Fruit fly (Drosophila melanogaster) whole organism, embryonic: ENCODE measurements around the gene mRpL4.
A peak's percentile ranks its signal among the peaks of the same experiment; 100 is the strongest.

ENCODE experiments used
- Ada2b ChIP-seq: fragments of 200-800 bp; sonication (Bioruptor generic); IDR thresholded peaks from 2 replicates; pipeline ENCODE4 v1.3.6; 2022; ENCODE audit warnings: missing biosample characterization, missing genetic modification characterization
- Bdp1 ChIP-seq: fragments of 200-800 bp; sonication (Bioruptor generic); optimal IDR thresholded peaks from 3 replicates; lab custom pipeline; 2016; ENCODE audit warnings: missing biosample characterization, missing genetic modification characterization
- Bgb ChIP-seq: fragments of 200-800 bp; sonication (Bioruptor generic); IDR thresholded peaks from 2 replicates; pipeline ENCODE4 v1.3.6; 2022; ENCODE audit warnings: missing biosample characterization, missing genetic modification characterization; ENCODE audit not compliant: partially characterized antibody
- BtbVII ChIP-seq: fragments of 200-800 bp; sonication (Bioruptor generic); optimal IDR thresholded peaks from 3 replicates; lab custom pipeline; 2017; ENCODE audit warnings: missing biosample characterization, mild to moderate bottlenecking, missing genetic modification characterization
- CG10267 ChIP-seq: fragments of 200-800 bp; sonication (Bioruptor generic); optimal IDR thresholded peaks from 2 replicates; lab custom pipeline; 2018; ENCODE audit warnings: missing biosample characterization, mild to moderate bottlenecking, missing genetic modification characterization, moderate library complexity
- CG10321 ChIP-seq: fragments of 200-800 bp; sonication (Bioruptor generic); IDR thresholded peaks from 2 replicates; pipeline ENCODE4 v1.3.6; 2022; ENCODE audit warnings: missing biosample characterization, missing genetic modification characterization
- CG10462 ChIP-seq: fragments of 200-800 bp; sonication (Bioruptor generic); optimal IDR thresholded peaks from 2 replicates; lab custom pipeline; 2016; ENCODE audit warnings: missing biosample characterization, missing genetic modification characterization
- CG10979 ChIP-seq: fragments of 200-800 bp; sonication (Bioruptor generic); optimal IDR thresholded peaks from 2 replicates; lab custom pipeline; 2018; ENCODE audit warnings: missing biosample characterization, mild to moderate bottlenecking, missing genetic modification characterization, moderate library complexity
- CG11085 ChIP-seq: fragments of 200-800 bp; sonication (Bioruptor generic); IDR thresholded peaks from 2 replicates; pipeline ENCODE4 v1.3.6; 2022; ENCODE audit warnings: missing biosample characterization, missing genetic modification characterization
- CG11560 ChIP-seq: fragments of 200-800 bp; sonication (Bioruptor generic); IDR thresholded peaks from 3 replicates; pipeline ENCODE4 v1.3.6; 2022; ENCODE audit warnings: missing biosample characterization, missing genetic modification characterization
- CG14050 ChIP-seq: fragments of 200-800 bp; sonication (Bioruptor generic); IDR thresholded peaks from 3 replicates; pipeline ENCODE4 v1.3.6; 2022; ENCODE audit warnings: missing biosample characterization, missing genetic modification characterization
- CG14710 ChIP-seq: fragments of 200-800 bp; sonication (Bioruptor generic); optimal IDR thresholded peaks from 3 replicates; lab custom pipeline; 2019; ENCODE audit warnings: missing biosample characterization, mild to moderate bottlenecking, missing genetic modification characterization, moderate library complexity
- CG16813 ChIP-seq: fragments of 200-800 bp; sonication (Bioruptor generic); IDR thresholded peaks from 3 replicates; pipeline ENCODE4 v1.3.6; 2022; ENCODE audit warnings: missing biosample characterization, missing genetic modification characterization; ENCODE audit not compliant: partially characterized antibody
- CG17359 ChIP-seq: fragments of 200-800 bp; sonication (Bioruptor generic); optimal IDR thresholded peaks from 3 replicates; lab custom pipeline; 2018; ENCODE audit warnings: missing biosample characterization, mild to moderate bottlenecking, missing genetic modification characterization, moderate library complexity
- CG1792 ChIP-seq: fragments of 200-800 bp; sonication (Bioruptor generic); optimal IDR thresholded peaks from 2 replicates; lab custom pipeline; 2016; ENCODE audit warnings: missing biosample characterization, missing genetic modification characterization
- CG18011 ChIP-seq: fragments of 200-800 bp; sonication (Bioruptor generic); optimal IDR thresholded peaks from 2 replicates; lab custom pipeline; 2017; ENCODE audit warnings: missing biosample characterization, missing genetic modification characterization, mild to moderate bottlenecking, moderate library complexity, missing genotype
- CG18476 ChIP-seq: fragments of 200-800 bp; sonication (Bioruptor generic); optimal IDR thresholded peaks from 2 replicates; lab custom pipeline; 2016; ENCODE audit warnings: missing biosample characterization, mild to moderate bottlenecking, missing genetic modification characterization
- CG32767 ChIP-seq: fragments of 200-800 bp; sonication (Bioruptor generic); IDR thresholded peaks from 2 replicates; pipeline ENCODE4 v1.3.6; 2022; ENCODE audit warnings: missing biosample characterization, missing genetic modification characterization
- CG4820 ChIP-seq: fragments of 200-800 bp; sonication (Bioruptor generic); optimal IDR thresholded peaks from 3 replicates; lab custom pipeline; 2016; ENCODE audit warnings: missing biosample characterization, missing genetic modification characterization
- CG6654 ChIP-seq: fragments of 200-800 bp; sonication (Bioruptor generic); optimal IDR thresholded peaks from 2 replicates; lab custom pipeline; 2017; ENCODE audit warnings: missing biosample characterization, mild to moderate bottlenecking, missing genetic modification characterization
- Eip74EF ChIP-seq, 2 experiments: fragments of 200-800 bp in 1 of 2; fragments of >200 bp in 1 of 2; sonication (Bioruptor generic) in 1 of 2; optimal IDR thresholded peaks; 2 replicates each; lab custom pipeline; 2017 to 2019; ENCODE audit warnings: missing biosample characterization in 2 of 2, missing genetic modification characterization in 2 of 2, mild to moderate bottlenecking in 1 of 2, moderate library complexity in 1 of 2
- HmgZ ChIP-seq: fragments of 200-800 bp; sonication (Bioruptor generic); optimal IDR thresholded peaks from 2 replicates; lab custom pipeline; 2018; ENCODE audit warnings: missing biosample characterization, mild to moderate bottlenecking, missing genetic modification characterization
- Hr3 ChIP-seq: fragments of 200-800 bp; sonication (Bioruptor generic); optimal IDR thresholded peaks from 3 replicates; lab custom pipeline; 2016; ENCODE audit warnings: missing biosample characterization, missing genetic modification characterization
- Kr ChIP-seq: fragments of 200-800 bp; sonication (Bioruptor generic); optimal IDR thresholded peaks from 2 replicates; lab custom pipeline; 2017; ENCODE audit warnings: missing biosample characterization, mild to moderate bottlenecking, missing genetic modification characterization
- Lim3 ChIP-seq: fragments of 200-800 bp; sonication (Bioruptor generic); IDR thresholded peaks from 2 replicates; pipeline ENCODE4 v1.3.6; 2022; ENCODE audit warnings: missing biosample characterization, missing genetic modification characterization
- MESR4 ChIP-seq: fragments of 200-800 bp; sonication (Bioruptor generic); optimal IDR thresholded peaks from 2 replicates; lab custom pipeline; 2018; ENCODE audit warnings: missing biosample characterization, mild to moderate bottlenecking, missing genetic modification characterization, moderate library complexity
- NK7.1 ChIP-seq: fragments of 200-800 bp; sonication (Bioruptor generic); optimal IDR thresholded peaks from 3 replicates; lab custom pipeline; 2016; ENCODE audit warnings: missing biosample characterization, missing genetic modification characterization
- NfI ChIP-seq: fragments of 200-800 bp; sonication (Bioruptor generic); optimal IDR thresholded peaks from 3 replicates; lab custom pipeline; 2018; ENCODE audit warnings: missing biosample characterization, mild to moderate bottlenecking, missing genetic modification characterization, moderate library complexity
- Pdp1 ChIP-seq, 2 experiments: fragments of 200-800 bp; sonication (Bioruptor generic); optimal IDR thresholded peaks; 3 replicates each; lab custom pipeline; 2016; ENCODE audit warnings: missing biosample characterization in 2 of 2, missing genetic modification characterization in 2 of 2, mild to moderate bottlenecking in 1 of 2, moderate library complexity in 1 of 2
- Ssrp ChIP-seq: fragments of 200-800 bp; sonication (Bioruptor generic); optimal IDR thresholded peaks from 2 replicates; lab custom pipeline; 2018; ENCODE audit warnings: missing biosample characterization, mild to moderate bottlenecking, missing genetic modification characterization, moderate library complexity
- ato ChIP-seq: fragments of 200-800 bp; sonication (Bioruptor generic); IDR thresholded peaks from 2 replicates; pipeline ENCODE4 v1.3.6; 2022; ENCODE audit warnings: missing biosample characterization, missing genetic modification characterization; ENCODE audit not compliant: partially characterized antibody
- croc ChIP-seq: fragments of 200-800 bp; sonication (Bioruptor generic); conservative IDR thresholded peaks from 3 replicates; pipeline ENCODE4 v1.3.6; 2022; ENCODE audit warnings: missing biosample characterization, missing genetic modification characterization
- crp ChIP-seq, 2 experiments: fragments of 200-800 bp; sonication (Bioruptor generic); optimal IDR thresholded peaks; 2 replicates in 1 of 2; 3 replicates in 1 of 2; lab custom pipeline; 2017; ENCODE audit warnings: missing biosample characterization in 2 of 2, missing genetic modification characterization in 2 of 2, mild to moderate bottlenecking in 1 of 2, moderate library complexity in 1 of 2
- da ChIP-seq: fragments of 200-800 bp; sonication (Bioruptor generic); optimal IDR thresholded peaks from 2 replicates; lab custom pipeline; 2016; ENCODE audit warnings: missing biosample characterization, missing genetic modification characterization
- dati ChIP-seq: fragments of 200-800 bp; sonication (Bioruptor generic); IDR thresholded peaks from 2 replicates; pipeline ENCODE4 v1.3.6; 2022; ENCODE audit warnings: missing biosample characterization, missing genetic modification characterization
- fd96Cb ChIP-seq: fragments of 200-800 bp; sonication (Bioruptor generic); optimal IDR thresholded peaks from 2 replicates; lab custom pipeline; 2018; ENCODE audit warnings: missing biosample characterization, mild to moderate bottlenecking, missing genetic modification characterization, moderate library complexity
- gcm2 ChIP-seq: fragments of 200-800 bp; sonication (Bioruptor generic); optimal IDR thresholded peaks from 2 replicates; lab custom pipeline; 2016; ENCODE audit warnings: missing biosample characterization, missing genetic modification characterization
- gem ChIP-seq: fragments of 200-800 bp; sonication (Bioruptor generic); optimal IDR thresholded peaks from 2 replicates; lab custom pipeline; 2019; ENCODE audit warnings: missing biosample characterization, mild to moderate bottlenecking, missing genetic modification characterization, moderate library complexity
- inv ChIP-seq: fragments of 200-800 bp; sonication (Bioruptor generic); IDR thresholded peaks from 2 replicates; pipeline ENCODE4 v1.3.6; 2022; ENCODE audit warnings: missing biosample characterization, missing genetic modification characterization; ENCODE audit not compliant: partially characterized antibody
- org-1 ChIP-seq: fragments of 200-800 bp; sonication (Bioruptor generic); optimal IDR thresholded peaks from 2 replicates; lab custom pipeline; 2017; ENCODE audit warnings: missing biosample characterization, missing genetic modification characterization
- peb ChIP-seq: fragments of 200-800 bp; sonication (Bioruptor generic); IDR thresholded peaks from 2 replicates; pipeline ENCODE4 v1.3.6; 2022; ENCODE audit warnings: missing biosample characterization, missing genetic modification characterization
- phol ChIP-seq: fragments of 200-800 bp; sonication (Bioruptor generic); optimal IDR thresholded peaks from 3 replicates; lab custom pipeline; 2018; ENCODE audit warnings: missing biosample characterization, mild to moderate bottlenecking, missing genetic modification characterization, moderate library complexity
- psq ChIP-seq: fragments of 200-800 bp; sonication (Bioruptor generic); optimal IDR thresholded peaks from 2 replicates; lab custom pipeline; 2017; ENCODE audit warnings: missing biosample characterization, missing genetic modification characterization
- pzg ChIP-seq: fragments of 200-800 bp; sonication (Bioruptor generic); optimal IDR thresholded peaks from 3 replicates; lab custom pipeline; 2018; ENCODE audit warnings: missing biosample characterization, mild to moderate bottlenecking, missing genetic modification characterization, moderate library complexity
- sr ChIP-seq: fragments of 200-800 bp; sonication (Bioruptor generic); IDR thresholded peaks from 3 replicates; pipeline ENCODE4 v1.3.6; 2022; ENCODE audit warnings: missing biosample characterization, missing genetic modification characterization
- tap ChIP-seq: fragments of 200-800 bp; optimal IDR thresholded peaks from 3 replicates; lab custom pipeline; 2019; ENCODE audit warnings: missing biosample characterization, mild to moderate bottlenecking, missing genetic modification characterization, moderate library complexity
- trem ChIP-seq: fragments of 200-800 bp; optimal IDR thresholded peaks from 3 replicates; lab custom pipeline; 2019; ENCODE audit warnings: missing biosample characterization, mild to moderate bottlenecking, missing genetic modification characterization, moderate library complexity
- yki ChIP-seq: fragments of >200 bp; optimal IDR thresholded peaks from 3 replicates; lab custom pipeline; 2018
- zfh1 ChIP-seq: fragments of 200-800 bp; sonication (Bioruptor generic); IDR thresholded peaks from 3 replicates; pipeline ENCODE4 v1.3.6; 2022; ENCODE audit warnings: missing biosample characterization, missing genetic modification characterization

The mRpL4 gene

DNA sequence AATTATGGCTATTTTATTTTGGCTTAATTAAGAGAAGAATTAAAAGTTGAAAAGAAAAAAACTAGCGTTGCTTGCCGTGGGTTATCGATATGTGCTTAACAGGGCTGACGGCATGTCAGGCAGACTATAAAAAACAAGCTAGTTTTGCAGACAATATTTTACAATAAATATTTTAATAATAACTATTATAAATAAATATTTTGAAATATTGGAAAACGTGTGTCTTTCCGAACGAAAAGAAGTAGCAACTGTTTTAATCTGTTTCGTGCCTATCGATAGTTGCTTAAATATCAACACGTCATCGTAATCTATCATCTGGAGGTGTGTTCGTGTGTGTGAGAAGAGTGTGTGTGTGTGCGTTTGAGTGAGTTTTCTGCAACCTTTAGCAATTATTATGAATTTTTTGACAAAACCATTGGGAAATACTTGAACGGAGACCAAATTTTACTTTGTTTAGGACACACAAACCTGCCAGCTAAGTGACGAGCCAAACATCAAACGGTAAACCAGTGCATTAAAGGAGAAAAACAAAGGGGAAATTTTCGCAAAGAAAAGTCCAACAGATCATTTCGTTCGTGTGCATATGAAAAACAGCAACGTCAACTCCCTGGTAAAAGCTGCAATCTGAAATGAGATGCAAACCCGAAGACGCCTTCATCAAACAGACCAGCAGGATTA, 21.8 kb downstream of the mRpL4 start, which contains the start of the genes CG5861 and Syx5 (continued):
- TF ChIP-seq NfI (GFP tag; lab: Kevin White, UChicago) (peak; percentile 72), Ada2b (peak; percentile 35; the same call in 1 of the 2 replicates), ato (GFP tag; lab: Robert Waterston, UW) (peak; percentile 78; the same call in 1 of the 2 replicates), Bgb (GFP tag; lab: Robert Waterston, UW) (peak; percentile 83), CG14050 (GFP tag; lab: Robert Waterston, UW) (peak; percentile 17; the same call in 1 of the 3 replicates), phol (peak; percentile 70), Pdp1 (GFP tag; optimal IDR thresholded peaks at IDR 0.05; lab: Kevin White, UChicago) (peak in 1 of 2 experiments; percentile 42), peb (GFP tag; lab: Robert Waterston, UW) (no peak), CG10267 (tag; lab: Kevin White, UChicago) (peak; percentile 75), CG4820 (GFP tag; lab: Kevin White, UChicago) (peak; percentile 17), HmgZ (tag; lab: Kevin White, UChicago) (peak; percentile 86), fd96Cb (tag; lab: Kevin White, UChicago) (peak; percentile 26), Lim3 (GFP tag; lab: Robert Waterston, UW) (no peak), BtbVII (peak; percentile 38), zfh1 (GFP tag; lab: Robert Waterston, UW) (peak; percentile 67; the same call in 1 of the 3 replicates), gem (tag; lab: Kevin White, UChicago) (peak; percentile 76), sr (GFP tag; lab: Robert Waterston, UW) (no peak), Hr3 (GFP tag; lab: Kevin White, UChicago) (peak; percentile 65), Kr (GFP tag; lab: Kevin White, UChicago) (no peak), CG10979 (tag; lab: Kevin White, UChicago) (peak; percentile 59), CG6654 (no peak), Eip74EF (GFP tag; optimal IDR thresholded peaks at IDR 0.05; lab: Kevin White, UChicago) (peak in 1 of 2 experiments; percentile 0), gcm2 (no peak), croc (GFP tag; lab: Robert Waterston, UW) (no peak), yki (lab: Kevin White, UChicago) (no peak), NK7.1 (no peak), org-1 (GFP tag; lab: Kevin White, UChicago) (no peak), CG18476 (GFP tag; lab: Kevin White, UChicago) (no peak), MESR4 (peak; percentile 66), Ssrp (peak; percentile 37), psq (GFP tag; lab: Kevin White, UChicago) (no peak), tap (tag; lab: Kevin White, UChicago) (peak; percentile 57), CG10321 (GFP tag; lab: Robert Waterston, UW) (no peak), CG10462 (no peak), CG32767 (GFP tag; lab: Robert Waterston, UW) (no peak), da (no peak), trem (peak; percentile 86), dati (no peak), CG18011 (GFP tag; lab: Kevin White, UChicago) (peak; percentile 57), inv (GFP tag; lab: Robert Waterston, UW) (peak; percentile 84), CG1792 (no peak), CG11560 (tag; lab: Robert Waterston, UW) (no peak), pzg (peak; percentile 68), CG11085 (GFP tag; lab: Robert Waterston, UW) (peak; percentile 64), crp (GFP tag; optimal IDR thresholded peaks at IDR 0.05; lab: Kevin White, UChicago) (peak in 1 of 2 experiments; percentile 75), CG17359 (peak; percentile 93), CG16813 (peak; percentile 87), Bdp1 (GFP tag; lab: Kevin White, UChicago) (no peak), CG14710 (tag; lab: Kevin White, UChicago) (peak; percentile 78)
